Worm (Caenorhabditis elegans): ENCODE measurements around the gene Y57A10A.24.

Gene Y57A10A.24

DNA sequence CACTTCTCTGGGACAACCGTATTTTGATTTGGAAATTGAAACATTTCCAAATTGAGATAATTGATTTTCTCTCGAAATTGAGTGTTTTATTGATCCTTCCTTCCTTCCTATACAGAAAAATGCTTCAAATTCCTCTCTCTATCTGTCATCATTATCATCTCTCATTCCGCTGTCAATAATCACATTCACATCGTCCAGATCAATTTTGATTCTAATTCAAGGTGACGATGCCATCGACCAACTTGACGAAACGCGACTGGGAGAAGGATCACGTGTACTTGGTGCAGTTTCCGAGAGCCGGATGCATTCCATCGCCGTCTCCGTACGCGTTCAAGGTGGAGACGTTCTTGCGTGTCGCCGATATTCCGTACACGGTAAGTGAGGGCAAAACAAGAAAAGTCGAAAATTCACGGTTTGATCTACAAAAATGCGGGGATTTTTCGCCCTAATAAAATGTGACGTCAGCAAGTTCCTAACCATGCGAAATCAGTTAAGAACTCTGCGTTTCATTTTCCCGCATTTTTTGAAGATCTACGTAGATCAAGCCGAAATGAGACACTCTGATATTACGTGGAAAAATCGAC lies 21.3 kb downstream of the Y57A10A.24 start, which contains the start of gene faxc-1:
TSS of gene faxc-1 (plus strand) at position 222 of the 584 bp plus-strand sequence.
- TF ChIP-seq hmbx-1 (tag; optimal IDR thresholded peaks at IDR 0.05), result no peak
- TF ChIP-seq sea-1 (GFP tag; conservative IDR thresholded peaks at IDR 0.05), result no peak
- no peak for TF ChIP-seq F13C5.2 (tag; optimal IDR thresholded peaks at IDR 0.05)
- no peak for TF ChIP-seq ceh-36 (tag; optimal IDR thresholded peaks at IDR 0.05)
- no peak for TF ChIP-seq ceh-13 (GFP tag; optimal IDR thresholded peaks at IDR 0.05)
- no peak for TF ChIP-seq scrt-1 (GFP tag; IDR thresholded peaks at IDR 0.05)
- TF ChIP-seq aly-1 (tag; optimal IDR thresholded peaks at IDR 0.05), result no peak
- no peak for TF ChIP-seq B0310.2 (tag; optimal IDR thresholded peaks at IDR 0.05)
- no peak for TF ChIP-seq ets-7 (tag; optimal IDR thresholded peaks at IDR 0.05)
- TF ChIP-seq ama-1 (optimal IDR thresholded peaks at IDR 0.05), result no peak

DNA sequence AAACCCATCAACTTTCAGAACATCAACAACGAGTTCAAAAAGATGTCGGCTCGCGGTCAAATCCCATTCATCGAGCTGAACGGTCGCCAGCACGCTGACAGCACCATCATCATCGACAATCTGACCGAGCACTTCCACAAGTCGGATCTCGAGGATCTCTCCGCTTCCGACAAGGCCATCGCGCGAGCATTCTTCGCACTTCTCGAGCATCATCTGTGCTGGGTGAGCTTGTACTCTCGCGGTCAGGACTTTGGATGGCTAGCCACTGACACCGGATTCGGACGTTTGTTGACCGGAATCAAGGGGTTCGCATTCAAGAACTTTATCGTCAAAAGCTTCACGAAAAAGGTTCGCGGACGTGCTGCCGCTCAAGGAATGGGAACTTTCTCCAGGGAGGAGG lies 22.1 kb downstream of the Y57A10A.24 start:
- no peak for TF ChIP-seq tbx-37 (GFP tag; conservative IDR thresholded peaks at IDR 0.05)
- TF ChIP-seq ama-1 (optimal IDR thresholded peaks at IDR 0.05), result no peak
- no peak for TF ChIP-seq pes-1 (GFP tag; IDR thresholded peaks at IDR 0.05)
- TF ChIP-seq flt-1 (GFP tag; IDR thresholded peaks at IDR 0.05), result no peak
- TF ChIP-seq tbx-11 (GFP tag; IDR thresholded peaks at IDR 0.05), result no peak
- TF ChIP-seq ceh-13 (GFP tag; optimal IDR thresholded peaks at IDR 0.05), result no peak
- no peak for TF ChIP-seq hmbx-1 (tag; optimal IDR thresholded peaks at IDR 0.05)
- no peak for TF ChIP-seq scrt-1 (GFP tag; IDR thresholded peaks at IDR 0.05)
- TF ChIP-seq aly-1 (tag; optimal IDR thresholded peaks at IDR 0.05), result no peak

DNA sequence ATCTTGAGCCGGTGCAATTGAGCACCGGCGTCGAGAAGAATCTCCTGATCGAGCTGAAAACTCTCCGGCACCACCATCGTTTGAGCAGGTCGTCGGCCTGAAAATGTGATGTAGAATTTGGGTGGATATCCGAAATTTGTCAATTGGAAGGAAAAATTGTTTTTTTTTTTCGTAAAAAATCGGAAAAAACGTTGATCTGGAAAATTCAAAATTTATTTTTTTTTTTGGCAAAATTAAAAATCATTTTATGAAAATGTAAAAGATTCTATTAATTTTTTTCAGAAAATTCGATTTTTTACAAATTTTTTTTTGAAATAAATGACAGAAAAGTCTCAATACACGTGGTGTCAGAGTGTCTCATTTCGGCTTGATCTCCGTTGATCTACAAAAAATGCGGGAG lies 23.4 kb downstream of the Y57A10A.24 start, which contains the start of gene tric-1B.1:
TSS of gene tric-1B.1 (minus strand) at position 101 of the 400 bp plus-strand sequence.
- TF ChIP-seq pes-1 (GFP tag; IDR thresholded peaks at IDR 0.05) (no peak), tbx-11 (GFP tag; IDR thresholded peaks at IDR 0.05) (no peak), hnd-1 (tag; optimal IDR thresholded peaks at IDR 0.05) (no peak), ceh-13 (GFP tag; optimal IDR thresholded peaks at IDR 0.05) (no peak), tbx-37 (GFP tag; conservative IDR thresholded peaks at IDR 0.05) (no peak), ceh-36 (tag; optimal IDR thresholded peaks at IDR 0.05) (no peak), B0310.2 (tag; optimal IDR thresholded peaks at IDR 0.05) (no peak), sea-1 (GFP tag; conservative IDR thresholded peaks at IDR 0.05) (no peak), flt-1 (GFP tag; IDR thresholded peaks at IDR 0.05) (no peak), ets-7 (tag; optimal IDR thresholded peaks at IDR 0.05) (no peak), hmg-4 (GFP tag; optimal IDR thresholded peaks at IDR 0.05) (no peak), hmbx-1 (tag; optimal IDR thresholded peaks at IDR 0.05) (no peak), ama-1 (optimal IDR thresholded peaks at IDR 0.05) (no peak), scrt-1 (GFP tag; IDR thresholded peaks at IDR 0.05) (no peak), tra-4 (tag; optimal IDR thresholded peaks at IDR 0.05) (no peak)

ce11 chrII:12266797-12267196 lies 24.1 kb downstream of the Y57A10A.24 start:
- TF ChIP-seq tbx-37 (GFP tag; conservative IDR thresholded peaks at IDR 0.05) (no peak), pes-1 (GFP tag; IDR thresholded peaks at IDR 0.05) (no peak), ceh-13 (GFP tag; optimal IDR thresholded peaks at IDR 0.05) (no peak)

DNA sequence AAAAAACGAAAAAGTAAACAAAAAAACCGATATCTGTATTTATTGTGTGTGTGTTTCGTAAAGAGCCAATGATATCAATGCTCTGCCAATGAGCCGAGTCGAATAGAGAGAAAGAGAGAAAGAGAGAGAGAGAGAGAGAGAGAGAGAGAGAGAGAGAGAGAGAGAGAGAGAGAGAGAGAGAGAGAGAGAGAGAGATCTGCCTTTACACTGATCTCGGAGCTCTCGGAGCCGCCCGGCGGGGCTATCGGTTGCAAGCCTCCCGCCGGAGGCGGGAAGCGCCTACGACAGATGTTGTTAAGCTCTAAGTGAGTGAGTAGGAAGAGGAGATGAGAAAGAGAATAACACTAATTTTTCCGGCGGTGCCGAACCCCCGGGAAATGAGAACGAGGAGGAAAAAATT lies 26.1 kb downstream of the Y57A10A.24 start:
- no peak for TF ChIP-seq F13C5.2 (tag; optimal IDR thresholded peaks at IDR 0.05)
- TF ChIP-seq ama-1 (optimal IDR thresholded peaks at IDR 0.05), result no peak
- no peak for TF ChIP-seq sea-1 (GFP tag; conservative IDR thresholded peaks at IDR 0.05)
- no peak for TF ChIP-seq flt-1 (GFP tag; IDR thresholded peaks at IDR 0.05)
- no peak for TF ChIP-seq tra-4 (tag; optimal IDR thresholded peaks at IDR 0.05)
- TF ChIP-seq hnd-1 (tag; optimal IDR thresholded peaks at IDR 0.05), result no peak
- TF ChIP-seq scrt-1 (GFP tag; IDR thresholded peaks at IDR 0.05), result no peak
- no peak for TF ChIP-seq ceh-36 (tag; optimal IDR thresholded peaks at IDR 0.05)
- no peak for TF ChIP-seq tbx-37 (GFP tag; conservative IDR thresholded peaks at IDR 0.05)
- TF ChIP-seq ets-7 (tag; optimal IDR thresholded peaks at IDR 0.05), result no peak
- TF ChIP-seq ceh-13 (GFP tag; optimal IDR thresholded peaks at IDR 0.05), result no peak
- TF ChIP-seq hmg-4 (GFP tag; optimal IDR thresholded peaks at IDR 0.05), result no peak

DNA sequence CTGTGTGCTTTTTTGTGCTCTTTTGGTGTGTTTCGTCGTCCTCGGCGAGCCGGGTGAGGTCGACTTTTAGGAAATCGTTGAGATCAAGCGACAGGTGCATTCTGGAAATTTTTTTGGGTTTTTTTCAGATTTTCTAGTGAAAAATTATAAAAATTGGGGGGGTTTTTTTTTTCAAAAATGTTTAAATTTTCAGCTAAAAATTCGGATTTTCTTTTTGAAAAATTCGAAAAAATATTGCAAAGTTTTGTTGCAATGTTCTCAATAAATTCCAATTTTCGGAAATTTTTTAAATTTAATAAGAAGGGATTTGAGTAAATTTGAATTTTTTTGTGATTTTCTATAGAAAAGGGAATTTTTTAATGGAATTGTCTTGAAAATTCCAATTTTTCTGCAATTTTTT lies 32.2 kb downstream of the Y57A10A.24 start, which contains the start of gene Y57A10A.27:
TSS of gene Y57A10A.27 (minus strand) at position 101 of the 400 bp plus-strand sequence.
- TF ChIP-seq ceh-13 (GFP tag; optimal IDR thresholded peaks at IDR 0.05) (no peak), scrt-1 (GFP tag; IDR thresholded peaks at IDR 0.05) (no peak), B0310.2 (tag; optimal IDR thresholded peaks at IDR 0.05) (no peak), ceh-36 (tag; optimal IDR thresholded peaks at IDR 0.05) (no peak), aly-1 (tag; optimal IDR thresholded peaks at IDR 0.05) (no peak), tbx-11 (GFP tag; IDR thresholded peaks at IDR 0.05) (no peak), tra-4 (tag; optimal IDR thresholded peaks at IDR 0.05) (no peak), flt-1 (GFP tag; IDR thresholded peaks at IDR 0.05) (no peak), F13C5.2 (tag; optimal IDR thresholded peaks at IDR 0.05) (no peak), hnd-1 (tag; optimal IDR thresholded peaks at IDR 0.05) (no peak), sea-1 (GFP tag; conservative IDR thresholded peaks at IDR 0.05) (no peak)

- TF ChIP-seq flt-1 (GFP tag; IDR thresholded peaks at IDR 0.05) (no peak), ceh-13 (GFP tag; optimal IDR thresholded peaks at IDR 0.05) (no peak), hmg-4 (GFP tag; optimal IDR thresholded peaks at IDR 0.05) (peak; percentile 9), F13C5.2 (tag; optimal IDR thresholded peaks at IDR 0.05) (no peak)
These were observed 35.9 kb downstream of the Y57A10A.24 start for ce11 chrII:12278602-12279001.

ce11 chrII:12279259-12279658 lies 36.5 kb downstream of the Y57A10A.24 start, which contains the start of the genes tric-1B.2 and Y57A10A.29:
TSS of gene tric-1B.2 (minus strand) at chrII:12279387.
TSS of gene Y57A10A.29 (plus strand) at chrII:12279561.
- TF ChIP-seq tra-4 (tag; optimal IDR thresholded peaks at IDR 0.05), result no peak
- TF ChIP-seq aly-1 (tag; optimal IDR thresholded peaks at IDR 0.05), result no peak
